Worm (Caenorhabditis elegans): Measurements from ENCODE around the gene Y75B8A.33.

- TF ChIP-seq madf-10 (tag; optimal IDR thresholded peaks at IDR 0.05): no peak
- no peak for TF ChIP-seq pbrm-1 (GFP tag; IDR thresholded peaks at IDR 0.05)
- no peak for TF ChIP-seq dpff-1 (tag; optimal IDR thresholded peaks at IDR 0.05)
- no peak for TF ChIP-seq hlh-12 (tag; optimal IDR thresholded peaks at IDR 0.05)
- TF ChIP-seq snpc-4 (GFP tag; optimal IDR thresholded peaks at IDR 0.05): no peak
- no peak for TF ChIP-seq snpc-4 (tag; optimal IDR thresholded peaks at IDR 0.05)
Observed at ce11 chrIII:12375614-12376013, 8.4 kb upstream of the Y75B8A.33 start.
